Worm (Caenorhabditis elegans) whole organism, midembryonic: ENCODE measurements around the gene T14B4.1.

Experiments
- T22C8.4 ChIP-seq: fragments of 200-800 bp; sonication (Bioruptor generic); IDR thresholded peaks from 2 replicates; pipeline ENCODE4 v1.3.6; 2022; ENCODE audit warnings: missing genetic modification characterization, missing compliant biosample characterization
- flt-1 ChIP-seq: fragments of 200-800 bp; sonication (Bioruptor generic); IDR thresholded peaks from 2 replicates; pipeline ENCODE4 v1.3.6; 2022; ENCODE audit warnings: missing genetic modification characterization, missing compliant biosample characterization
- med-1 ChIP-seq: sonication (generic microtip); optimal IDR thresholded peaks from 2 replicates; lab custom pipeline; 2017; ENCODE audit warnings: missing genetic modification characterization, mild to moderate bottlenecking, missing compliant biosample characterization, antibody characterized with exemption, missing genetic modification reagents; ENCODE audit not compliant: insufficient read depth
- ref-1 ChIP-seq: fragments of 200-800 bp; sonication (Bioruptor generic); conservative IDR thresholded peaks from 2 replicates; pipeline ENCODE4 v1.3.6; 2022; ENCODE audit warnings: missing genetic modification reagents, missing genetic modification characterization, missing compliant biosample characterization
- ztf-23 ChIP-seq: fragments of 200-800 bp; sonication (Bioruptor generic); IDR thresholded peaks from 2 replicates; pipeline ENCODE4 v1.3.6; 2022; ENCODE audit warnings: missing genetic modification reagents, missing genetic modification characterization, missing compliant biosample characterization
- ztf-29 ChIP-seq: fragments of 200-800 bp; sonication (Bioruptor generic); IDR thresholded peaks from 2 replicates; pipeline ENCODE4 v1.3.6; 2022; ENCODE audit warnings: missing genetic modification reagents, missing genetic modification characterization, missing compliant biosample characterization

- TF ChIP-seq ztf-29 (GFP tag; lab: Robert Waterston, UW) (no peak), med-1 (GFP tag; lab: Kevin White, UChicago) (no peak), ref-1 (GFP tag; lab: Robert Waterston, UW) (no peak), flt-1 (GFP tag; lab: Robert Waterston, UW) (no peak), T22C8.4 (GFP tag; lab: Robert Waterston, UW) (no peak), ztf-23 (GFP tag; lab: Robert Waterston, UW) (no peak)
Measured at ce11 chrII:6749422-6749821, 12.7 kb downstream of the T14B4.1 start, which contains the start of gene F41G3.10.
